Fruit fly (Drosophila melanogaster) whole organism, prepupa: Measurements from ENCODE around the gene P5cr.

ENCODE experiments used
- Blimp-1 ChIP-seq: fragments of 200-800 bp; sonication (Bioruptor generic); optimal IDR thresholded peaks from 3 replicates; lab custom pipeline; 2017; ENCODE audit warnings: missing biosample characterization, missing genetic modification characterization, mild to moderate bottlenecking, moderate library complexity, missing genetic modification reagents
- CG10669 ChIP-seq: fragments of 200-800 bp; sonication (Bioruptor generic); optimal IDR thresholded peaks from 3 replicates; lab custom pipeline; 2018; ENCODE audit warnings: missing biosample characterization, mild to moderate bottlenecking, missing genetic modification characterization, moderate library complexity
- CG11294 ChIP-seq: fragments of 200-800 bp; sonication (Bioruptor generic); IDR thresholded peaks from 2 replicates; pipeline ENCODE4 v1.3.6; 2022; ENCODE audit warnings: missing biosample characterization, missing genetic modification characterization
- CG11762 ChIP-seq: fragments of 200-800 bp; sonication (Bioruptor generic); optimal IDR thresholded peaks from 3 replicates; lab custom pipeline; 2016; ENCODE audit warnings: missing biosample characterization, missing genetic modification characterization; ENCODE audit not compliant: insufficient read depth
- CG11902 ChIP-seq: fragments of 200-800 bp; sonication (Bioruptor generic); optimal IDR thresholded peaks from 3 replicates; lab custom pipeline; 2016; ENCODE audit warnings: missing biosample characterization, missing genetic modification characterization
- CG15336 ChIP-seq: fragments of 200-800 bp; sonication (Bioruptor generic); IDR thresholded peaks from 2 replicates; pipeline ENCODE4 v1.3.6; 2022; ENCODE audit warnings: missing biosample characterization, missing genetic modification characterization
- CG32006 ChIP-seq: fragments of 200-800 bp; sonication (Bioruptor generic); optimal IDR thresholded peaks from 3 replicates; lab custom pipeline; 2017; ENCODE audit warnings: missing biosample characterization, mild to moderate bottlenecking, missing genetic modification characterization
- CG34406 ChIP-seq: fragments of 200-800 bp; sonication (Bioruptor generic); optimal IDR thresholded peaks from 3 replicates; lab custom pipeline; 2016; ENCODE audit warnings: missing biosample characterization, missing genetic modification characterization
- CG3919 ChIP-seq: fragments of 200-800 bp; sonication (Bioruptor generic); optimal IDR thresholded peaks from 3 replicates; lab custom pipeline; 2016; ENCODE audit warnings: missing biosample characterization, missing genetic modification characterization
- CG6163 ChIP-seq: fragments of 200-800 bp; sonication (Bioruptor generic); IDR thresholded peaks from 3 replicates; pipeline ENCODE4 v1.3.6; 2022; ENCODE audit warnings: missing biosample characterization, missing genetic modification characterization
- CG6808 ChIP-seq: fragments of 200-800 bp; sonication (Bioruptor generic); optimal IDR thresholded peaks from 3 replicates; lab custom pipeline; 2017; ENCODE audit warnings: missing biosample characterization, missing genetic modification characterization, mild to moderate bottlenecking, moderate library complexity, missing genetic modification reagents
- CG7368 ChIP-seq: fragments of 200-800 bp; sonication (Bioruptor generic); optimal IDR thresholded peaks from 3 replicates; lab custom pipeline; 2016; ENCODE audit warnings: missing biosample characterization, missing genetic modification characterization
- CG8119 ChIP-seq: fragments of 200-800 bp; sonication (Bioruptor generic); IDR thresholded peaks from 3 replicates; pipeline ENCODE4 v1.3.6; 2022; ENCODE audit warnings: missing biosample characterization, missing genetic modification characterization
- CG8632 ChIP-seq: fragments of 200-800 bp; sonication (Bioruptor generic); optimal IDR thresholded peaks from 3 replicates; lab custom pipeline; 2016; ENCODE audit warnings: missing biosample characterization, missing genetic modification characterization
- Eip78C ChIP-seq: fragments of 200-800 bp; sonication (Bioruptor generic); peaks from one replicate; lab custom pipeline; 2016; ENCODE audit warnings: missing biosample characterization, missing genetic modification characterization
- Eip93F ChIP-seq: fragments of 200-800 bp; sonication (Bioruptor generic); optimal IDR thresholded peaks from 2 replicates; lab custom pipeline; 2016; ENCODE audit warnings: missing biosample characterization, mild to moderate bottlenecking, missing genetic modification characterization
- Ets21C ChIP-seq: fragments of 200-800 bp; sonication (Bioruptor generic); optimal IDR thresholded peaks from 3 replicates; lab custom pipeline; 2016; ENCODE audit warnings: missing biosample characterization, missing genetic modification characterization
- Ets96B ChIP-seq: fragments of 200-800 bp; optimal IDR thresholded peaks from 2 replicates; lab custom pipeline; 2019; ENCODE audit warnings: missing biosample characterization, mild to moderate bottlenecking, missing genetic modification characterization, moderate library complexity
- Gug ChIP-seq: fragments of 200-800 bp; sonication (Bioruptor generic); IDR thresholded peaks from 2 replicates; pipeline ENCODE4 v1.3.6; 2022; ENCODE audit warnings: missing biosample characterization, missing genetic modification characterization
- Hr38 ChIP-seq: sonication (Bioruptor generic); optimal IDR thresholded peaks from 2 replicates; lab custom pipeline; 2016; ENCODE audit warnings: missing biosample characterization, missing genetic modification characterization
- Hr4 ChIP-seq: fragments of 200-800 bp; sonication (Bioruptor generic); optimal IDR thresholded peaks from 3 replicates; lab custom pipeline; 2016; ENCODE audit warnings: missing biosample characterization, missing genetic modification characterization
- Met ChIP-seq: fragments of 200-800 bp; sonication (Bioruptor generic); optimal IDR thresholded peaks from 3 replicates; lab custom pipeline; 2016; ENCODE audit warnings: missing biosample characterization, missing genetic modification characterization
- OdsH ChIP-seq: fragments of 200-800 bp; sonication (Bioruptor generic); optimal IDR thresholded peaks from 3 replicates; lab custom pipeline; 2016; ENCODE audit warnings: missing biosample characterization, missing genetic modification characterization
- Smox ChIP-seq: fragments of 200-800 bp; sonication (Bioruptor generic); optimal IDR thresholded peaks from 3 replicates; lab custom pipeline; 2016; ENCODE audit warnings: missing biosample characterization, missing genetic modification characterization
- Sox15 ChIP-seq: fragments of 200-800 bp; sonication (Bioruptor generic); optimal IDR thresholded peaks from 3 replicates; lab custom pipeline; 2016; ENCODE audit warnings: missing biosample characterization, missing genetic modification characterization
- achi ChIP-seq: fragments of 200-800 bp; sonication (Bioruptor generic); optimal IDR thresholded peaks from 3 replicates; lab custom pipeline; 2016; ENCODE audit warnings: missing biosample characterization, missing genetic modification characterization
- dac ChIP-seq: fragments of 200-800 bp; sonication (Bioruptor generic); optimal IDR thresholded peaks from 2 replicates; lab custom pipeline; 2017; ENCODE audit warnings: missing biosample characterization, mild to moderate bottlenecking, missing genetic modification characterization
- dsx ChIP-seq: fragments of 200-800 bp; optimal IDR thresholded peaks from 3 replicates; lab custom pipeline; 2019; ENCODE audit warnings: missing biosample characterization, mild to moderate bottlenecking, missing genetic modification characterization, moderate library complexity; ENCODE audit not compliant: poor library complexity, severe bottlenecking
- eg ChIP-seq: fragments of 200-800 bp; sonication (Bioruptor generic); IDR thresholded peaks from 3 replicates; pipeline ENCODE4 v1.3.6; 2022; ENCODE audit warnings: missing biosample characterization, missing genetic modification characterization
- esn ChIP-seq: fragments of 200-800 bp; sonication (Bioruptor generic); optimal IDR thresholded peaks from 2 replicates; lab custom pipeline; 2016; ENCODE audit warnings: missing biosample characterization, mild to moderate bottlenecking, missing genetic modification characterization, moderate library complexity
- net ChIP-seq: fragments of 200-800 bp; sonication (Bioruptor generic); optimal IDR thresholded peaks from 3 replicates; lab custom pipeline; 2016; ENCODE audit warnings: missing biosample characterization, missing genetic modification characterization
- pdm3 ChIP-seq: fragments of 200-800 bp; sonication (Bioruptor generic); optimal IDR thresholded peaks from 3 replicates; lab custom pipeline; 2016; ENCODE audit warnings: missing biosample characterization, missing genetic modification characterization
- spab ChIP-seq: fragments of 200-800 bp; sonication (Bioruptor generic); optimal IDR thresholded peaks from 2 replicates; lab custom pipeline; 2017; ENCODE audit warnings: missing biosample characterization, mild to moderate bottlenecking, missing genetic modification characterization, missing genetic modification reagents
- ss ChIP-seq, 2 experiments: fragments of 200-800 bp; sonication (Bioruptor generic); optimal IDR thresholded peaks; 2 replicates in 1 of 2; 3 replicates in 1 of 2; lab custom pipeline; 2017 to 2018; ENCODE audit warnings: mild to moderate bottlenecking in 2 of 2, missing biosample characterization in 2 of 2, missing genetic modification characterization in 2 of 2, moderate library complexity in 1 of 2
- svp ChIP-seq: fragments of 200-800 bp; sonication (Bioruptor generic); peaks from one replicate; lab custom pipeline; 2016; ENCODE audit warnings: missing biosample characterization, missing genetic modification characterization
- topi ChIP-seq: fragments of 200-800 bp; sonication (Bioruptor generic); optimal IDR thresholded peaks from 3 replicates; lab custom pipeline; 2016; ENCODE audit warnings: missing biosample characterization, missing genetic modification characterization
- vri ChIP-seq: fragments of 200-800 bp; sonication (Bioruptor generic); optimal IDR thresholded peaks from 3 replicates; lab custom pipeline; 2016; ENCODE audit warnings: missing biosample characterization, mild to moderate bottlenecking, missing genetic modification characterization

Gene P5cr

dm6 chr3R:19014027-19014426 lies 14.7 kb upstream of the P5cr start:
- TF ChIP-seq eg = 0 out of 3 replicates have a peak, but pooled peaks have one; percentile 11
- TF ChIP-seq Blimp-1 (GFP tag; lab: Kevin White, UChicago) = no peak

- TF ChIP-seq Ets96B (tag; lab: Kevin White, UChicago) (peak; percentile 11), Gug (GFP tag; lab: Robert Waterston, UW) (peak; percentile 67; the same call in 1 of the 2 replicates), CG11294 (GFP tag; lab: Robert Waterston, UW) (0 out of 2 replicates have a peak, but pooled peaks have one; percentile 18), achi (GFP tag; lab: Kevin White, UChicago) (peak; percentile 33), CG34406 (GFP tag; lab: Kevin White, UChicago) (no peak), CG8119 (peak; percentile 35; the same call in 1 of the 3 replicates), topi (GFP tag; lab: Kevin White, UChicago) (peak; percentile 7), Sox15 (GFP tag; lab: Kevin White, UChicago) (no peak), net (GFP tag; lab: Kevin White, UChicago) (peak; percentile 28), CG32006 (peak; percentile 49), Eip78C (GFP tag; lab: Kevin White, UChicago) (peak; percentile 78), Met (GFP tag; lab: Kevin White, UChicago) (peak; percentile 7), vri (GFP tag; lab: Kevin White, UChicago) (no peak), Smox (GFP tag; lab: Kevin White, UChicago) (no peak), CG3919 (peak; percentile 31), CG8632 (GFP tag; lab: Kevin White, UChicago) (peak; percentile 1), svp (GFP tag; lab: Kevin White, UChicago) (no peak), CG6808 (no peak), esn (peak; percentile 38), eg (peak; percentile 70; the same call in 2 of the 3 replicates), Hr4 (GFP tag; lab: Kevin White, UChicago) (peak; percentile 23), CG6163 (peak; percentile 64), OdsH (peak; percentile 40), CG15336 (peak; percentile 68; the same call in 1 of the 2 replicates), pdm3 (peak; percentile 7)
These were observed 13.8 kb upstream of the P5cr start for dm6 chr3R:19014742-19015422.

dm6 chr3R:19015423-19015810 lies 13.3 kb upstream of the P5cr start:
- no peak for TF ChIP-seq CG11902
- no peak for TF ChIP-seq Gug (GFP tag; lab: Robert Waterston, UW)
- TF ChIP-seq OdsH = no peak
- TF ChIP-seq vri (GFP tag; lab: Kevin White, UChicago) = no peak
- no peak for TF ChIP-seq eg
- no peak for TF ChIP-seq CG6163
- TF ChIP-seq Met (GFP tag; lab: Kevin White, UChicago) = no peak
- no peak for TF ChIP-seq CG34406 (GFP tag; lab: Kevin White, UChicago)
- no peak for TF ChIP-seq CG7368 (GFP tag; lab: Kevin White, UChicago)
- no peak for TF ChIP-seq dsx (GFP tag; lab: Kevin White, UChicago)
- no peak for TF ChIP-seq CG8632 (GFP tag; lab: Kevin White, UChicago)
- no peak for TF ChIP-seq Hr38 (GFP tag; lab: Kevin White, UChicago)
- TF ChIP-seq Ets21C (GFP tag; lab: Kevin White, UChicago) = no peak
- no peak for TF ChIP-seq Eip93F (GFP tag; lab: Kevin White, UChicago)
- TF ChIP-seq Ets96B (tag; lab: Kevin White, UChicago) = no peak

dm6 chr3R:19017318-19018043 lies 11.2 kb upstream of the P5cr start:
- no peak for TF ChIP-seq spab (GFP tag; lab: Kevin White, UChicago)
- TF ChIP-seq Eip93F (GFP tag; lab: Kevin White, UChicago) = no peak
- TF ChIP-seq ss (GFP tag; optimal IDR thresholded peaks at IDR 0.05; lab: Kevin White, UChicago) = peak in 1 of 2 experiments; percentile 11
- no peak for TF ChIP-seq dac (GFP tag; lab: Kevin White, UChicago)
- TF ChIP-seq dsx (GFP tag; lab: Kevin White, UChicago) = no peak
- no peak for TF ChIP-seq CG11762 (GFP tag; lab: Kevin White, UChicago)
- TF ChIP-seq net (GFP tag; lab: Kevin White, UChicago) = no peak
- no peak for TF ChIP-seq CG10669 (GFP tag; lab: Kevin White, UChicago)
- peak; percentile 39 for TF ChIP-seq Eip78C (GFP tag; lab: Kevin White, UChicago)
